Worm (Caenorhabditis elegans) whole organism, L1 larva: ENCODE results near the gene Y62H9A.7.

ENCODE experiments used
- C04F5.9 ChIP-seq: sonication (generic microtip); optimal IDR thresholded peaks from 2 replicates; lab custom pipeline; 2016; ENCODE audit warnings: missing genetic modification characterization, missing compliant biosample characterization
- C16A3.4 ChIP-seq: fragments of 150-350 bp; optimal IDR thresholded peaks from 2 replicates; lab custom pipeline; 2014; ENCODE audit warnings: missing biosample characterization, missing genetic modification characterization
- F16B12.6 ChIP-seq: fragments of 150-350 bp; optimal IDR thresholded peaks from 2 replicates; lab custom pipeline; 2014; ENCODE audit warnings: missing biosample characterization, missing genetic modification characterization
- aha-1 ChIP-seq: fragments of 150-350 bp; optimal IDR thresholded peaks from 2 replicates; lab custom pipeline; 2014; ENCODE audit warnings: missing biosample characterization, missing genetic modification characterization
- ceh-8 ChIP-seq: fragments of 200-800 bp; sonication (Bioruptor generic); optimal IDR thresholded peaks from 2 replicates; lab custom pipeline; 2018; ENCODE audit warnings: mild to moderate bottlenecking, missing genetic modification characterization, moderate library complexity, missing compliant biosample characterization
- ceh-82 ChIP-seq, 3 experiments: fragments of 150-350 bp in 1 of 3; sonication (generic microtip) in 2 of 3; optimal IDR thresholded peaks; 2 replicates each; lab custom pipeline; 2014 to 2017; ENCODE audit warnings: missing biosample characterization in 3 of 3, missing genetic modification characterization in 3 of 3
- ceh-88 ChIP-seq: fragments of 200-800 bp; sonication (Bioruptor generic); IDR thresholded peaks from 2 replicates; pipeline ENCODE4 v1.3.6; 2022; ENCODE audit warnings: missing genetic modification characterization, missing compliant biosample characterization
- dsc-1 ChIP-seq: sonication (generic microtip); optimal IDR thresholded peaks from 2 replicates; lab custom pipeline; 2016; ENCODE audit warnings: mild to moderate bottlenecking, missing genetic modification characterization, missing compliant biosample characterization
- efl-1 ChIP-seq, 4 experiments: fragments of 150-350 bp; optimal IDR thresholded peaks in 3 of 4; peaks in 1 of 4; 1 replicate in 1 of 4; 2 replicates in 3 of 4; lab custom pipeline; 2014; ENCODE audit warnings: missing biosample characterization in 2 of 4, missing genetic modification characterization in 2 of 4, missing genetic modification reagents in 2 of 4
- efl-3 ChIP-seq: fragments of 200-800 bp; sonication (Bioruptor generic); optimal IDR thresholded peaks from 2 replicates; lab custom pipeline; 2018; ENCODE audit warnings: mild to moderate bottlenecking, missing genetic modification characterization, missing compliant biosample characterization
- egl-13 ChIP-seq: sonication (generic microtip); optimal IDR thresholded peaks from 2 replicates; lab custom pipeline; 2016; ENCODE audit warnings: missing genotype, missing genetic modification reagents, missing genetic modification characterization, missing compliant biosample characterization
- elt-2 ChIP-seq: sonication (generic microtip); optimal IDR thresholded peaks from 2 replicates; lab custom pipeline; 2016; ENCODE audit warnings: missing genetic modification characterization, mild to moderate bottlenecking, inconsistent platforms, missing compliant biosample characterization, missing genetic modification reagents
- fkh-10 ChIP-seq: sonication (generic microtip); optimal IDR thresholded peaks from 2 replicates; lab custom pipeline; 2017; ENCODE audit warnings: missing biosample characterization, missing genetic modification reagents, missing genetic modification characterization
- fkh-4 ChIP-seq: sonication (generic microtip); optimal IDR thresholded peaks from 2 replicates; lab custom pipeline; 2016; ENCODE audit warnings: missing compliant biosample characterization, missing genetic modification characterization, borderline replicate concordance
- fkh-8 ChIP-seq: sonication (generic microtip); optimal IDR thresholded peaks from 2 replicates; lab custom pipeline; 2016; ENCODE audit warnings: mild to moderate bottlenecking, missing genetic modification characterization, missing compliant biosample characterization
- fos-1 ChIP-seq: fragments of 150-350 bp; optimal IDR thresholded peaks from 2 replicates; lab custom pipeline; 2014; ENCODE audit warnings: missing biosample characterization, missing genetic modification characterization
- hlh-17 ChIP-seq: fragments of 200-800 bp; sonication (Bioruptor generic); optimal IDR thresholded peaks from 2 replicates; lab custom pipeline; 2018; ENCODE audit warnings: missing genetic modification characterization, mild to moderate bottlenecking, missing compliant biosample characterization, moderate library complexity, borderline replicate concordance
- hpl-2 ChIP-seq: fragments of 150-350 bp; optimal IDR thresholded peaks from 2 replicates; lab custom pipeline; 2014; ENCODE audit warnings: missing biosample characterization, missing genetic modification reagents, missing genetic modification characterization
- irx-1 ChIP-seq: sonication (generic microtip); optimal IDR thresholded peaks from 2 replicates; lab custom pipeline; 2016; ENCODE audit warnings: missing genetic modification characterization, missing compliant biosample characterization
- isw-1 ChIP-seq: fragments of 200-800 bp; sonication (Bioruptor generic); IDR thresholded peaks from 2 replicates; pipeline ENCODE4 v1.3.6; 2022; ENCODE audit warnings: missing genetic modification characterization, missing compliant biosample characterization
- jun-1 ChIP-seq: fragments of 150-350 bp; optimal IDR thresholded peaks from 2 replicates; lab custom pipeline; 2014; ENCODE audit warnings: missing biosample characterization, missing genetic modification reagents, missing genetic modification characterization
- lin-14 ChIP-seq: fragments of 200-800 bp; sonication (Bioruptor generic); optimal IDR thresholded peaks from 2 replicates; lab custom pipeline; 2018; ENCODE audit warnings: mild to moderate bottlenecking, missing genetic modification characterization, moderate library complexity, missing compliant biosample characterization
- lin-35 ChIP-seq, 2 experiments: fragments of 150-350 bp; optimal IDR thresholded peaks; 2 replicates each; lab custom pipeline; 2014; ENCODE audit warnings: missing biosample characterization in 2 of 2, missing genetic modification characterization in 2 of 2, missing genetic modification reagents in 2 of 2
- lin-39 ChIP-seq: fragments of 150-350 bp; optimal IDR thresholded peaks from 2 replicates; lab custom pipeline; 2014; ENCODE audit warnings: missing biosample characterization, missing genetic modification reagents, missing genetic modification characterization
- lir-3 ChIP-seq: sonication (generic microtip); optimal IDR thresholded peaks from 2 replicates; lab custom pipeline; 2016; ENCODE audit warnings: mild to moderate bottlenecking, missing genetic modification characterization, moderate library complexity, missing compliant biosample characterization; ENCODE audit not compliant: poor library complexity
- lsy-2 ChIP-seq, 2 experiments: fragments of 150-350 bp; optimal IDR thresholded peaks; 2 replicates each; lab custom pipeline; 2014; ENCODE audit warnings: missing biosample characterization in 2 of 2, missing genetic modification characterization in 2 of 2
- mdl-1 ChIP-seq, 2 experiments: fragments of 150-350 bp; optimal IDR thresholded peaks; 2 replicates each; lab custom pipeline; 2014 to 2017; ENCODE audit warnings: missing biosample characterization in 2 of 2, missing genetic modification characterization in 2 of 2, inconsistent platforms in 1 of 2
- nhr-12 ChIP-seq: sonication (generic microtip); optimal IDR thresholded peaks from 2 replicates; lab custom pipeline; 2017; ENCODE audit warnings: missing biosample characterization, missing genetic modification characterization
- nhr-19 ChIP-seq: fragments of 200-800 bp; sonication (Bioruptor generic); conservative IDR thresholded peaks from 2 replicates; pipeline ENCODE4 v1.3.6; 2022; ENCODE audit warnings: missing genetic modification characterization, missing compliant biosample characterization
- nhr-20 ChIP-seq: sonication (generic microtip); optimal IDR thresholded peaks from 2 replicates; lab custom pipeline; 2016; ENCODE audit warnings: mild to moderate bottlenecking, missing genetic modification characterization, missing compliant biosample characterization
- nhr-237 ChIP-seq: fragments of 150-350 bp; optimal IDR thresholded peaks from 2 replicates; lab custom pipeline; 2014; ENCODE audit warnings: missing biosample characterization, missing genetic modification characterization
- nhr-47 ChIP-seq: sonication (generic microtip); optimal IDR thresholded peaks from 2 replicates; lab custom pipeline; 2016; ENCODE audit warnings: mild to moderate bottlenecking, missing genetic modification characterization, moderate library complexity, missing compliant biosample characterization
- nhr-71 ChIP-seq: sonication (generic microtip); optimal IDR thresholded peaks from 2 replicates; lab custom pipeline; 2016; ENCODE audit warnings: mild to moderate bottlenecking, missing genetic modification characterization, moderate library complexity, missing compliant biosample characterization
- nhr-77 ChIP-seq: fragments of 150-350 bp; optimal IDR thresholded peaks from 2 replicates; lab custom pipeline; 2014; ENCODE audit warnings: missing biosample characterization, missing genetic modification characterization
- nhr-84 ChIP-seq: sonication (generic microtip); optimal IDR thresholded peaks from 2 replicates; lab custom pipeline; 2017; ENCODE audit warnings: missing biosample characterization, missing genetic modification characterization
- nhr-90 ChIP-seq: sonication (generic microtip); optimal IDR thresholded peaks from 2 replicates; lab custom pipeline; 2016; ENCODE audit warnings: mild to moderate bottlenecking, missing genetic modification characterization, missing compliant biosample characterization; ENCODE audit not compliant: poor library complexity
- skn-1 ChIP-seq: fragments of 150-350 bp; optimal IDR thresholded peaks from 2 replicates; lab custom pipeline; 2014; ENCODE audit warnings: missing biosample characterization, missing genetic modification characterization
- snpc-4 ChIP-seq: fragments of 150-350 bp; optimal IDR thresholded peaks from 2 replicates; lab custom pipeline; 2014; ENCODE audit warnings: missing biosample characterization, missing genetic modification characterization
- snu-23 ChIP-seq: sonication (generic microtip); optimal IDR thresholded peaks from 2 replicates; lab custom pipeline; 2016; ENCODE audit warnings: missing genetic modification characterization, missing compliant biosample characterization
- sptf-1 ChIP-seq: fragments of 150-350 bp; optimal IDR thresholded peaks from 2 replicates; lab custom pipeline; 2014; ENCODE audit warnings: missing biosample characterization, missing genetic modification characterization
- sup-37 ChIP-seq: fragments of 200-800 bp; sonication (Bioruptor generic); optimal IDR thresholded peaks from 2 replicates; lab custom pipeline; 2018; ENCODE audit warnings: mild to moderate bottlenecking, missing genetic modification characterization, missing compliant biosample characterization
- swsn-7 ChIP-seq: sonication (generic microtip); optimal IDR thresholded peaks from 2 replicates; lab custom pipeline; 2016; ENCODE audit warnings: missing genetic modification characterization, missing compliant biosample characterization
- tbx-2 ChIP-seq: sonication (generic microtip); optimal IDR thresholded peaks from 2 replicates; lab custom pipeline; 2016; ENCODE audit warnings: missing genetic modification characterization, missing compliant biosample characterization
- tlp-1 ChIP-seq: fragments of 150-350 bp; optimal IDR thresholded peaks from 2 replicates; lab custom pipeline; 2014; ENCODE audit warnings: missing biosample characterization, missing genetic modification characterization
- unc-130 ChIP-seq: fragments of 150-350 bp; optimal IDR thresholded peaks from 2 replicates; lab custom pipeline; 2017; ENCODE audit warnings: missing biosample characterization, missing genetic modification characterization, inconsistent platforms
- unc-86 ChIP-seq: sonication (generic microtip); optimal IDR thresholded peaks from 2 replicates; lab custom pipeline; 2016; ENCODE audit warnings: missing genetic modification characterization, missing compliant biosample characterization
- unc-98 ChIP-seq: fragments of 200-800 bp; sonication (Bioruptor generic); IDR thresholded peaks from 2 replicates; pipeline ENCODE4 v1.3.6; 2022; ENCODE audit warnings: missing genetic modification characterization, missing compliant biosample characterization
- vab-15 ChIP-seq: sonication (generic microtip); optimal IDR thresholded peaks from 2 replicates; lab custom pipeline; 2017; ENCODE audit warnings: missing genotype, mild to moderate bottlenecking, missing genetic modification characterization, missing compliant biosample characterization
- xbp-1 ChIP-seq: sonication (generic microtip); optimal IDR thresholded peaks from 2 replicates; lab custom pipeline; 2016; ENCODE audit warnings: missing genetic modification characterization, missing compliant biosample characterization
- ztf-4 ChIP-seq: fragments of 150-350 bp; optimal IDR thresholded peaks from 2 replicates; lab custom pipeline; 2014; ENCODE audit warnings: missing biosample characterization, missing genetic modification characterization

The Y62H9A.7 gene

ce11 chrX:11885577-11885976 is at the start of gene Y62H9A.7:
Gene Y62H9A.7, minus strand, starts transcription at chrX:11885677.
- TF ChIP-seq irx-1 (tag; lab: Kevin White, UChicago) (no peak), jun-1 (tag; lab: Kevin White, UChicago) (no peak), ceh-88 (no peak), fos-1 (tag; lab: Kevin White, UChicago) (no peak), aha-1 (tag; lab: Kevin White, UChicago) (no peak), nhr-84 (tag; lab: Kevin White, UChicago) (no peak), sptf-1 (no peak), tbx-2 (tag; lab: Kevin White, UChicago) (no peak), ceh-8 (GFP tag; lab: Kevin White, UChicago) (no peak), nhr-12 (no peak), vab-15 (no peak), lin-35 (GFP tag; optimal IDR thresholded peaks at IDR 0.05; lab: Kevin White, UChicago) (no peak), tlp-1 (tag; lab: Kevin White, UChicago) (no peak), fkh-8 (no peak)

ce11 chrX:11934933-11935332 is 49.5 kb upstream of the Y62H9A.7 start:
- TF ChIP-seq fkh-8 (peak; percentile 41), mdl-1 (tag; optimal IDR thresholded peaks at IDR 0.05; lab: Kevin White, UChicago) (peak in 1 of 2 experiments; percentile 21), snu-23 (GFP tag; lab: Kevin White, UChicago) (peak; percentile 79), unc-86 (tag; lab: Kevin White, UChicago) (peak; percentile 36), hlh-17 (GFP tag; lab: Kevin White, UChicago) (no peak), tbx-2 (tag; lab: Kevin White, UChicago) (peak; percentile 43), ceh-82 (tag; optimal IDR thresholded peaks at IDR 0.05; lab: Kevin White, UChicago) (peak; percentile 58 to 69 (median 63)), fos-1 (tag; lab: Kevin White, UChicago) (peak; percentile 10), dsc-1 (tag; lab: Kevin White, UChicago) (peak; percentile 67), jun-1 (tag; lab: Kevin White, UChicago) (peak; percentile 43), skn-1 (tag; lab: Kevin White, UChicago) (peak; percentile 43), nhr-77 (tag; lab: Kevin White, UChicago) (peak; percentile 43), fkh-4 (tag; lab: Kevin White, UChicago) (no peak), nhr-19 (GFP tag; lab: Robert Waterston, UW) (peak; percentile 71), nhr-71 (tag; lab: Kevin White, UChicago) (peak; percentile 63), F16B12.6 (tag; lab: Kevin White, UChicago) (no peak), xbp-1 (peak; percentile 49), sup-37 (GFP tag; lab: Kevin White, UChicago) (no peak), ceh-88 (peak; percentile 49; the same call in 1 of the 2 replicates), ztf-4 (tag; lab: Kevin White, UChicago) (no peak), unc-130 (tag; lab: Kevin White, UChicago) (peak; percentile 23), snpc-4 (peak; percentile 13), lir-3 (tag; lab: Kevin White, UChicago) (peak; percentile 33), egl-13 (tag; lab: Kevin White, UChicago) (peak; percentile 6), nhr-20 (tag; lab: Kevin White, UChicago) (peak; percentile 63), C04F5.9 (tag; lab: Kevin White, UChicago) (no peak), efl-1 (optimal IDR thresholded peaks at IDR 0.05; lab: Kevin White, UChicago) (peak; percentile 11 to 24), efl-1 (GFP tag; optimal IDR thresholded peaks at IDR 0.05 in 1 of 2; lab: Kevin White, UChicago) (peak in 1 of 2 experiments; percentile 91), fkh-10 (GFP tag; lab: Kevin White, UChicago) (peak; percentile 43), swsn-7 (peak; percentile 52), isw-1 (no peak), lin-14 (peak; percentile 51), nhr-47 (tag; lab: Kevin White, UChicago) (peak; percentile 78), unc-98 (GFP tag; lab: Robert Waterston, UW) (no peak), lin-39 (tag; lab: Kevin White, UChicago) (peak; percentile 0), elt-2 (tag; lab: Kevin White, UChicago) (peak; percentile 18), efl-3 (GFP tag; lab: Kevin White, UChicago) (no peak), vab-15 (no peak), nhr-237 (tag; lab: Kevin White, UChicago) (no peak), lsy-2 (tag; optimal IDR thresholded peaks at IDR 0.05; lab: Kevin White, UChicago) (peak in 1 of 2 experiments; percentile 17), hpl-2 (no peak), nhr-90 (tag; lab: Kevin White, UChicago) (peak; percentile 57), C16A3.4 (peak; percentile 57)
